Fruit fly (Drosophila melanogaster): ENCODE data around the gene CG7024.

CG7024 gene

dm6 chrX:4692963-4693362, 12.1 kb upstream of the CG7024 start (continued):
- TF ChIP-seq ase (GFP tag; IDR thresholded peaks at IDR 0.05): no peak
- TF ChIP-seq lilli (GFP tag; optimal IDR thresholded peaks at IDR 0.05): peak; percentile 4
- no peak for TF ChIP-seq lmd (GFP tag; IDR thresholded peaks at IDR 0.05)
- no peak for TF ChIP-seq CG8388 (GFP tag; optimal IDR thresholded peaks at IDR 0.05)
- no peak for TF ChIP-seq CG34224 (GFP tag; IDR thresholded peaks at IDR 0.05; ENCODE audit: partially characterized antibody)
- TF ChIP-seq CG2120 (GFP tag; optimal IDR thresholded peaks at IDR 0.05): peak; percentile 30
- TF ChIP-seq nmo (GFP tag; optimal IDR thresholded peaks at IDR 0.05): no peak
- TF ChIP-seq ttk (GFP tag; IDR thresholded peaks at IDR 0.05): no peak
- no peak for TF ChIP-seq CG8359 (GFP tag; optimal IDR thresholded peaks at IDR 0.05; ENCODE audit: borderline replicate concordance)
- TF ChIP-seq ewg (GFP tag; optimal IDR thresholded peaks at IDR 0.05): no peak
- TF ChIP-seq CG11560 (tag; IDR thresholded peaks at IDR 0.05): no peak
- no peak for TF ChIP-seq Elba2 (GFP tag; optimal IDR thresholded peaks at IDR 0.05)
- peak; percentile 18; the same call in 1 of the 2 replicates for TF ChIP-seq CG32532 (GFP tag; IDR thresholded peaks at IDR 0.05)

dm6 chrX:4694104-4694503, 11.0 kb upstream of the CG7024 start:
- TF ChIP-seq exex (tag; optimal IDR thresholded peaks at IDR 0.05): no peak
- TF ChIP-seq Ets65A (GFP tag): peak; percentile 31
- TF ChIP-seq nom (GFP tag; optimal IDR thresholded peaks at IDR 0.05): no peak
- peak in 1 of 2 experiments; percentile 81 for TF ChIP-seq Pdp1 (GFP tag; optimal IDR thresholded peaks at IDR 0.05)
- TF ChIP-seq CG4404 (GFP tag; IDR thresholded peaks at IDR 0.05): no peak
- no peak for TF ChIP-seq CG12299 (tag; optimal IDR thresholded peaks at IDR 0.05)
- no peak for TF ChIP-seq HLH4C (GFP tag; IDR thresholded peaks at IDR 0.05; ENCODE audit: partially characterized antibody)
- TF ChIP-seq Trl (optimal IDR thresholded peaks at IDR 0.05): peak; percentile 60 to 67
- TF ChIP-seq Trl (GFP tag; optimal IDR thresholded peaks at IDR 0.05): no peak
- TF ChIP-seq Side (GFP tag; optimal IDR thresholded peaks at IDR 0.05): no peak

dm6 chrX:4699370-4699769, 5.7 kb upstream of the CG7024 start:
- TF ChIP-seq cg (GFP tag; optimal IDR thresholded peaks at IDR 0.05): peak; percentile 69
- TF ChIP-seq Neu2 (GFP tag; optimal IDR thresholded peaks at IDR 0.05; ENCODE audit: borderline replicate concordance): no peak
- TF ChIP-seq CG15011 (GFP tag; optimal IDR thresholded peaks at IDR 0.05): no peak
- peak; percentile 9 for TF ChIP-seq pita (GFP tag; optimal IDR thresholded peaks at IDR 0.05)
- TF ChIP-seq Six4 (GFP tag; optimal IDR thresholded peaks at IDR 0.05): no peak
- TF ChIP-seq CG7271 (tag; optimal IDR thresholded peaks at IDR 0.05): no peak
- no peak for TF ChIP-seq zen2 (GFP tag; IDR thresholded peaks at IDR 0.05; ENCODE audit: partially characterized antibody)
- TF ChIP-seq dmrt11E (tag; optimal IDR thresholded peaks at IDR 0.05): no peak
- TF ChIP-seq Dfd (GFP tag; optimal IDR thresholded peaks at IDR 0.05): peak in 1 of 2 experiments; percentile 64
- TF ChIP-seq CG6683 (GFP tag; optimal IDR thresholded peaks at IDR 0.05): no peak
- TF ChIP-seq CG32767 (GFP tag; IDR thresholded peaks at IDR 0.05): 0 out of 2 replicates have a peak, but pooled peaks have one; percentile 13
- no peak for TF ChIP-seq salm (tag; optimal IDR thresholded peaks at IDR 0.05)
- no peak for TF ChIP-seq ranshi (GFP tag; IDR thresholded peaks at IDR 0.05)
- TF ChIP-seq Stat92E (GFP tag; optimal IDR thresholded peaks at IDR 0.05): no peak
- TF ChIP-seq CG11456 (GFP tag; IDR thresholded peaks at IDR 0.05): no peak
- TF ChIP-seq Dip2 (GFP tag; IDR thresholded peaks at IDR 0.05): no peak

Data from whole organism, embryonic.